Worm (Caenorhabditis elegans) whole organism, L2 larva: ENCODE data around the gene dsl-1.

Experiments used
- blmp-1 ChIP-seq: sonication (generic microtip); optimal IDR thresholded peaks from 2 replicates; lab custom pipeline; 2017; ENCODE audit warnings: missing genetic modification characterization, mild to moderate bottlenecking, missing compliant biosample characterization, antibody characterized with exemption, moderate library complexity; ENCODE audit not compliant: insufficient read depth
- elt-1 ChIP-seq: fragments of 150-350 bp; optimal IDR thresholded peaks from 2 replicates; lab custom pipeline; 2014; ENCODE audit warnings: missing biosample characterization, missing genetic modification characterization
- lsy-2 ChIP-seq, 2 experiments: fragments of 150-350 bp in 1 of 2; sonication (generic microtip) in 1 of 2; optimal IDR thresholded peaks; 2 replicates each; lab custom pipeline; 2014 to 2017; ENCODE audit warnings: missing biosample characterization in 2 of 2, missing genetic modification characterization in 2 of 2
- nhr-11 ChIP-seq: fragments of 150-350 bp; optimal IDR thresholded peaks from 2 replicates; lab custom pipeline; 2014; ENCODE audit warnings: missing biosample characterization, missing genetic modification characterization

DNA sequence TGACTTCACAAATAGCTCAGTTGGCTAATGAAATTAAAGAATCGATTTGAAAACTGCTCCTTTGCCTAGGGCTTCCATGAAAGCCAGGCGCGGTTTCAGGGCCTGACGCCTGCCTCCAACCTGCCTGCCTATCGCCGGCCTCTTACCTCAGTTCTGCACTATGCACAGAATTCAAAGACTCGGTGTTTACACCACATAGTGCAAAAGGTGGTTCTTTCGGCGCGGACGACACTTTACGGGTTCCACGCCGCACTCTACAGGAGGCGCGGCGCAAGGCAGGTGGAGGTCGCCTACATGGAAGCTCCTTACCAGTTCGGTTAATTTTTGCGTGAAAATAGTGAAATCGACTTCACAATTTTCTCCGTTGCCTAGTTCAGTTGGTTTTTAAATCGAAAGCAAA is 1.9 kb upstream of the dsl-1 start:
- TF ChIP-seq blmp-1 (tag; lab: Kevin White, UChicago): no peak
- no peak for TF ChIP-seq elt-1 (tag; lab: Kevin White, UChicago)
- no peak for TF ChIP-seq lsy-2 (tag; optimal IDR thresholded peaks at IDR 0.05; lab: Kevin White, UChicago)
- TF ChIP-seq nhr-11 (tag; lab: Kevin White, UChicago): no peak
